Worm (Caenorhabditis elegans) whole organism, midembryonic: ENCODE results near the gene F15H10.5.

Experiments used
- cog-1 ChIP-seq: sonication (generic microtip); optimal IDR thresholded peaks from 2 replicates; lab custom pipeline; 2016; ENCODE audit warnings: missing genetic modification characterization, missing compliant biosample characterization
- flt-1 ChIP-seq: fragments of 200-800 bp; sonication (Bioruptor generic); IDR thresholded peaks from 2 replicates; pipeline ENCODE4 v1.3.6; 2022; ENCODE audit warnings: missing genetic modification characterization, missing compliant biosample characterization
- klf-2 ChIP-seq: fragments of 200-800 bp; sonication (Bioruptor generic); conservative IDR thresholded peaks from 2 replicates; pipeline ENCODE4 v1.3.6; 2022; ENCODE audit warnings: missing genetic modification reagents, missing genetic modification characterization, missing compliant biosample characterization
- med-1 ChIP-seq: sonication (generic microtip); optimal IDR thresholded peaks from 2 replicates; lab custom pipeline; 2017; ENCODE audit warnings: missing genetic modification characterization, mild to moderate bottlenecking, missing compliant biosample characterization, antibody characterized with exemption, missing genetic modification reagents; ENCODE audit not compliant: insufficient read depth
- ref-1 ChIP-seq: fragments of 200-800 bp; sonication (Bioruptor generic); conservative IDR thresholded peaks from 2 replicates; pipeline ENCODE4 v1.3.6; 2022; ENCODE audit warnings: missing genetic modification reagents, missing genetic modification characterization, missing compliant biosample characterization
- tab-1 ChIP-seq: fragments of 200-800 bp; sonication (Bioruptor generic); IDR thresholded peaks from 2 replicates; pipeline ENCODE4 v1.3.6; 2022; ENCODE audit warnings: missing genetic modification characterization, missing compliant biosample characterization

DNA sequence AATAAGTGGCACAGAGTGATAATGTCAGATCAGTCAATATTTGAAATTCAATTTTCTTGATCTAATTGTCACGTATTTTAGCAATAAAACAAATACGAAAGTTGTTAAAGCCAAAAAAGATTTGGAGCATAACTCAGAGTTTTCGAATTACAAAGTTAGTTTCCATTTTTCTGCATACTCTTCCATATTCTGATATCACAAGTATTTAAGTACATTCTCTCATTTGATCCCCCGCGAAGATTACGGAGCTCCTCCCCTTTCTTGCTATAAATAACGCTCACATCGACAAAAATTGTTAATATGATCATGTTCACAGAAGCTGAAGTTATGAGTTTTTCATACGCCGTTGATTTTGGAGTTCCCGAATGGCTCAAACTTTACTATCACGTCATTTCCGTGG lies 50.6 kb downstream of the F15H10.5 start, which contains the start of gene sri-20:
- no peak for TF ChIP-seq klf-2 (GFP tag; lab: Robert Waterston, UW)
- TF ChIP-seq med-1 (GFP tag; lab: Kevin White, UChicago) = no peak
- TF ChIP-seq cog-1 (tag; lab: Kevin White, UChicago) = no peak
- TF ChIP-seq ref-1 (GFP tag; lab: Robert Waterston, UW) = no peak
- no peak for TF ChIP-seq flt-1 (GFP tag; lab: Robert Waterston, UW)
- TF ChIP-seq tab-1 (GFP tag; lab: Robert Waterston, UW) = no peak
